Worm (Caenorhabditis elegans) whole organism, L1 larva: ENCODE measurements around the gene T26A8.3.
A peak's percentile ranks its signal among the peaks of the same experiment; 100 is the strongest.

Source experiments
- C16A3.4 ChIP-seq: fragments of 150-350 bp; optimal IDR thresholded peaks from 2 replicates; lab custom pipeline; 2014; ENCODE audit warnings: missing biosample characterization, missing genetic modification characterization
- F16B12.6 ChIP-seq: fragments of 150-350 bp; optimal IDR thresholded peaks from 2 replicates; lab custom pipeline; 2014; ENCODE audit warnings: missing biosample characterization, missing genetic modification characterization
- Y116A8C.19 ChIP-seq: sonication (generic microtip); optimal IDR thresholded peaks from 2 replicates; lab custom pipeline; 2016; ENCODE audit warnings: missing compliant biosample characterization, missing genetic modification characterization, borderline replicate concordance
- ama-1 ChIP-seq: fragments of 150-350 bp; optimal IDR thresholded peaks from 2 replicates; lab custom pipeline; 2014
- blmp-1 ChIP-seq: fragments of 150-350 bp; optimal IDR thresholded peaks from 2 replicates; lab custom pipeline; 2014; ENCODE audit warnings: missing biosample characterization, missing genetic modification characterization
- ceh-82 ChIP-seq, 3 experiments: fragments of 150-350 bp in 1 of 3; sonication (generic microtip) in 2 of 3; optimal IDR thresholded peaks; 2 replicates each; lab custom pipeline; 2014 to 2017; ENCODE audit warnings: missing biosample characterization in 3 of 3, missing genetic modification characterization in 3 of 3
- ceh-90 ChIP-seq: sonication (generic microtip); optimal IDR thresholded peaks from 2 replicates; lab custom pipeline; 2016; ENCODE audit warnings: missing genetic modification characterization, missing compliant biosample characterization
- ces-1 ChIP-seq: fragments of 150-350 bp; optimal IDR thresholded peaks from 2 replicates; lab custom pipeline; 2014; ENCODE audit warnings: missing biosample characterization, missing genetic modification reagents, missing genetic modification characterization
- dpl-1 ChIP-seq, 3 experiments: fragments of 150-350 bp in 2 of 3; sonication (generic microtip) in 1 of 3; optimal IDR thresholded peaks; 2 replicates each; lab custom pipeline; 2014 to 2017; ENCODE audit warnings: missing biosample characterization in 3 of 3, missing genetic modification characterization in 3 of 3, missing genetic modification reagents in 3 of 3
- dsc-1 ChIP-seq: sonication (generic microtip); optimal IDR thresholded peaks from 2 replicates; lab custom pipeline; 2016; ENCODE audit warnings: mild to moderate bottlenecking, missing genetic modification characterization, missing compliant biosample characterization
- efl-1 ChIP-seq, 4 experiments: fragments of 150-350 bp; optimal IDR thresholded peaks in 3 of 4; peaks in 1 of 4; 1 replicate in 1 of 4; 2 replicates in 3 of 4; lab custom pipeline; 2014; ENCODE audit warnings: missing biosample characterization in 2 of 4, missing genetic modification characterization in 2 of 4, missing genetic modification reagents in 2 of 4
- efl-3 ChIP-seq: fragments of 200-800 bp; sonication (Bioruptor generic); optimal IDR thresholded peaks from 2 replicates; lab custom pipeline; 2018; ENCODE audit warnings: mild to moderate bottlenecking, missing genetic modification characterization, missing compliant biosample characterization
- elt-3 ChIP-seq, 6 experiments: fragments of 150-350 bp in 1 of 6; sonication (generic microtip); optimal IDR thresholded peaks; 2 replicates each; lab custom pipeline; 2017 to 2018; ENCODE audit warnings: missing biosample characterization in 6 of 6, missing genetic modification characterization in 6 of 6, inconsistent platforms in 1 of 6
- ets-5 ChIP-seq: fragments of 200-800 bp; sonication (Bioruptor generic); IDR thresholded peaks from 2 replicates; pipeline ENCODE4 v1.3.6; 2022; ENCODE audit warnings: missing genetic modification characterization, missing compliant biosample characterization
- grh-1 ChIP-seq: fragments of 200-800 bp; sonication (Bioruptor generic); IDR thresholded peaks from 2 replicates; pipeline ENCODE4 v1.3.6; 2022; ENCODE audit warnings: missing genetic modification reagents, missing genetic modification characterization, missing compliant biosample characterization
- hpl-2 ChIP-seq: fragments of 150-350 bp; optimal IDR thresholded peaks from 2 replicates; lab custom pipeline; 2014; ENCODE audit warnings: missing biosample characterization, missing genetic modification reagents, missing genetic modification characterization
- irx-1 ChIP-seq: sonication (generic microtip); optimal IDR thresholded peaks from 2 replicates; lab custom pipeline; 2016; ENCODE audit warnings: missing genetic modification characterization, missing compliant biosample characterization
- isw-1 ChIP-seq: fragments of 200-800 bp; sonication (Bioruptor generic); IDR thresholded peaks from 2 replicates; pipeline ENCODE4 v1.3.6; 2022; ENCODE audit warnings: missing genetic modification characterization, missing compliant biosample characterization
- jun-1 ChIP-seq: fragments of 150-350 bp; optimal IDR thresholded peaks from 2 replicates; lab custom pipeline; 2014; ENCODE audit warnings: missing biosample characterization, missing genetic modification reagents, missing genetic modification characterization
- lin-14 ChIP-seq: fragments of 200-800 bp; sonication (Bioruptor generic); optimal IDR thresholded peaks from 2 replicates; lab custom pipeline; 2018; ENCODE audit warnings: mild to moderate bottlenecking, missing genetic modification characterization, moderate library complexity, missing compliant biosample characterization
- lin-39 ChIP-seq: fragments of 150-350 bp; optimal IDR thresholded peaks from 2 replicates; lab custom pipeline; 2014; ENCODE audit warnings: missing biosample characterization, missing genetic modification reagents, missing genetic modification characterization
- lsy-2 ChIP-seq, 2 experiments: fragments of 150-350 bp; optimal IDR thresholded peaks; 2 replicates each; lab custom pipeline; 2014; ENCODE audit warnings: missing biosample characterization in 2 of 2, missing genetic modification characterization in 2 of 2
- mab-9 ChIP-seq: fragments of 200-800 bp; sonication (Bioruptor generic); IDR thresholded peaks from 2 replicates; pipeline ENCODE4 v1.3.6; 2022; ENCODE audit warnings: missing genetic modification reagents, missing genetic modification characterization, missing compliant biosample characterization
- mdl-1 ChIP-seq, 2 experiments: fragments of 150-350 bp; optimal IDR thresholded peaks; 2 replicates each; lab custom pipeline; 2014 to 2017; ENCODE audit warnings: missing biosample characterization in 2 of 2, missing genetic modification characterization in 2 of 2, inconsistent platforms in 1 of 2
- mef-2 ChIP-seq: fragments of 150-350 bp; optimal IDR thresholded peaks from 2 replicates; lab custom pipeline; 2014; ENCODE audit warnings: missing biosample characterization, missing genetic modification characterization
- nhr-12 ChIP-seq: sonication (generic microtip); optimal IDR thresholded peaks from 2 replicates; lab custom pipeline; 2017; ENCODE audit warnings: missing biosample characterization, missing genetic modification characterization
- nhr-19 ChIP-seq: fragments of 200-800 bp; sonication (Bioruptor generic); conservative IDR thresholded peaks from 2 replicates; pipeline ENCODE4 v1.3.6; 2022; ENCODE audit warnings: missing genetic modification characterization, missing compliant biosample characterization
- nhr-20 ChIP-seq: sonication (generic microtip); optimal IDR thresholded peaks from 2 replicates; lab custom pipeline; 2016; ENCODE audit warnings: mild to moderate bottlenecking, missing genetic modification characterization, missing compliant biosample characterization
- nhr-28 ChIP-seq: fragments of 150-350 bp; optimal IDR thresholded peaks from 2 replicates; lab custom pipeline; 2014; ENCODE audit warnings: missing biosample characterization, missing genetic modification characterization
- nhr-47 ChIP-seq: sonication (generic microtip); optimal IDR thresholded peaks from 2 replicates; lab custom pipeline; 2016; ENCODE audit warnings: mild to moderate bottlenecking, missing genetic modification characterization, moderate library complexity, missing compliant biosample characterization
- nhr-71 ChIP-seq: sonication (generic microtip); optimal IDR thresholded peaks from 2 replicates; lab custom pipeline; 2016; ENCODE audit warnings: mild to moderate bottlenecking, missing genetic modification characterization, moderate library complexity, missing compliant biosample characterization
- nhr-85 ChIP-seq: sonication (generic microtip); peaks from one replicate; lab custom pipeline; 2016; ENCODE audit warnings: missing genetic modification characterization, inconsistent platforms, missing compliant biosample characterization
- pax-3 ChIP-seq: fragments of 200-800 bp; sonication (Bioruptor generic); optimal IDR thresholded peaks from 2 replicates; lab custom pipeline; 2018; ENCODE audit warnings: mild to moderate bottlenecking, missing genetic modification characterization, moderate library complexity, missing compliant biosample characterization
- pqm-1 ChIP-seq: sonication (generic microtip); optimal IDR thresholded peaks from 3 replicates; lab custom pipeline; 2017; ENCODE audit warnings: missing biosample characterization, missing genetic modification characterization
- rnt-1 ChIP-seq: sonication (generic microtip); optimal IDR thresholded peaks from 2 replicates; lab custom pipeline; 2016; ENCODE audit warnings: mild to moderate bottlenecking, missing genetic modification characterization, moderate library complexity, missing compliant biosample characterization
- snu-23 ChIP-seq: sonication (generic microtip); optimal IDR thresholded peaks from 2 replicates; lab custom pipeline; 2016; ENCODE audit warnings: missing genetic modification characterization, missing compliant biosample characterization
- sox-4 ChIP-seq: sonication (generic microtip); optimal IDR thresholded peaks from 2 replicates; lab custom pipeline; 2016; ENCODE audit warnings: missing genetic modification characterization, missing compliant biosample characterization
- sptf-1 ChIP-seq: fragments of 150-350 bp; optimal IDR thresholded peaks from 2 replicates; lab custom pipeline; 2014; ENCODE audit warnings: missing biosample characterization, missing genetic modification characterization
- swsn-7 ChIP-seq: sonication (generic microtip); optimal IDR thresholded peaks from 2 replicates; lab custom pipeline; 2016; ENCODE audit warnings: missing genetic modification characterization, missing compliant biosample characterization
- tbx-2 ChIP-seq: sonication (generic microtip); optimal IDR thresholded peaks from 2 replicates; lab custom pipeline; 2016; ENCODE audit warnings: missing genetic modification characterization, missing compliant biosample characterization
- tlp-1 ChIP-seq: fragments of 150-350 bp; optimal IDR thresholded peaks from 2 replicates; lab custom pipeline; 2014; ENCODE audit warnings: missing biosample characterization, missing genetic modification characterization
- unc-30 ChIP-seq: sonication (generic microtip); optimal IDR thresholded peaks from 2 replicates; lab custom pipeline; 2017; ENCODE audit warnings: missing biosample characterization, missing genetic modification characterization
- unc-62 ChIP-seq: fragments of 150-350 bp; optimal IDR thresholded peaks from 2 replicates; lab custom pipeline; 2014; ENCODE audit warnings: missing biosample characterization, missing genetic modification reagents, missing genetic modification characterization
- unc-86 ChIP-seq: sonication (generic microtip); optimal IDR thresholded peaks from 2 replicates; lab custom pipeline; 2016; ENCODE audit warnings: missing genetic modification characterization, missing compliant biosample characterization
- vab-15 ChIP-seq: sonication (generic microtip); optimal IDR thresholded peaks from 2 replicates; lab custom pipeline; 2017; ENCODE audit warnings: missing genotype, mild to moderate bottlenecking, missing genetic modification characterization, missing compliant biosample characterization
- xbp-1 ChIP-seq: sonication (generic microtip); optimal IDR thresholded peaks from 2 replicates; lab custom pipeline; 2016; ENCODE audit warnings: missing genetic modification characterization, missing compliant biosample characterization
- ztf-11 ChIP-seq, 2 experiments: sonication (generic microtip); optimal IDR thresholded peaks; 2 replicates each; lab custom pipeline; 2016 to 2017; ENCODE audit warnings: missing genetic modification characterization in 2 of 2, missing biosample characterization in 1 of 2, missing compliant biosample characterization in 1 of 2
- ztf-4 ChIP-seq: fragments of 150-350 bp; optimal IDR thresholded peaks from 2 replicates; lab custom pipeline; 2014; ENCODE audit warnings: missing biosample characterization, missing genetic modification characterization

Gene T26A8.3

ce11 chrIV:8426537-8426936 lies at the start of gene T26A8.3, which contains the start of gene tmem-231:
TSS of gene T26A8.3 (minus strand) at chrIV:8426637.
TSS of gene tmem-231 (plus strand) at chrIV:8426785.
- no peak for TF ChIP-seq nhr-12 (tag; lab: Kevin White, UChicago)
- TF ChIP-seq vab-15 (tag; lab: Kevin White, UChicago) = no peak
- TF ChIP-seq ztf-11 (tag; optimal IDR thresholded peaks at IDR 0.05; lab: Kevin White, UChicago) = no peak
- TF ChIP-seq irx-1 = no peak
- TF ChIP-seq sox-4 (tag; lab: Kevin White, UChicago) = no peak
- no peak for TF ChIP-seq C16A3.4

- TF ChIP-seq nhr-71 (peak; percentile 75), nhr-28 (tag; lab: Kevin White, UChicago) (no peak), jun-1 (tag; lab: Kevin White, UChicago) (no peak), grh-1 (no peak), snu-23 (GFP tag; lab: Kevin White, UChicago) (peak; percentile 36), pqm-1 (tag; lab: Kevin White, UChicago) (no peak), ets-5 (GFP tag; lab: Robert Waterston, UW) (no peak), dsc-1 (tag; lab: Kevin White, UChicago) (peak; percentile 12), lsy-2 (tag; optimal IDR thresholded peaks at IDR 0.05; lab: Kevin White, UChicago) (peak; percentile 20 to 34), lin-14 (GFP tag; lab: Kevin White, UChicago) (peak; percentile 78), efl-1 (optimal IDR thresholded peaks at IDR 0.05; lab: Kevin White, UChicago) (peak in 1 of 2 experiments; percentile 20), efl-1 (GFP tag; optimal IDR thresholded peaks at IDR 0.05 in 1 of 2; lab: Kevin White, UChicago) (peak in 1 of 2 experiments; percentile 86), lin-39 (tag; lab: Kevin White, UChicago) (peak; percentile 26), nhr-19 (GFP tag; lab: Robert Waterston, UW) (peak; percentile 60), ama-1 (no peak), nhr-20 (tag; lab: Kevin White, UChicago) (peak; percentile 50), swsn-7 (peak; percentile 15), rnt-1 (tag; lab: Kevin White, UChicago) (peak; percentile 84), ztf-4 (tag; lab: Kevin White, UChicago) (peak; percentile 61), mdl-1 (tag; optimal IDR thresholded peaks at IDR 0.05; lab: Kevin White, UChicago) (peak in 1 of 2 experiments; percentile 17)
Observed at ce11 chrIV:8476166-8476565, 49.7 kb upstream of the T26A8.3 start.

- TF ChIP-seq ceh-90 (tag; lab: Kevin White, UChicago) (no peak), vab-15 (tag; lab: Kevin White, UChicago) (no peak), pax-3 (no peak), isw-1 (GFP tag; lab: Robert Waterston, UW) (no peak), tlp-1 (tag; lab: Kevin White, UChicago) (no peak), nhr-12 (tag; lab: Kevin White, UChicago) (no peak), xbp-1 (tag; lab: Kevin White, UChicago) (no peak), lin-14 (GFP tag; lab: Kevin White, UChicago) (peak; percentile 39), Y116A8C.19 (tag; lab: Kevin White, UChicago) (no peak), swsn-7 (no peak), efl-1 (optimal IDR thresholded peaks at IDR 0.05; lab: Kevin White, UChicago) (no peak), efl-1 (GFP tag; optimal IDR thresholded peaks at IDR 0.05 in 1 of 2; lab: Kevin White, UChicago) (peak in 1 of 2 experiments; percentile 51), nhr-47 (no peak), nhr-71 (peak; percentile 15), ces-1 (GFP tag; lab: Kevin White, UChicago) (no peak), mab-9 (GFP tag; lab: Robert Waterston, UW) (no peak), elt-3 (tag; optimal IDR thresholded peaks at IDR 0.05; lab: Kevin White, UChicago) (peak in 2 of 6 experiments; percentile 15 to 33), blmp-1 (tag; lab: Kevin White, UChicago) (peak; percentile 62), tbx-2 (tag; lab: Kevin White, UChicago) (no peak), dpl-1 (GFP tag; optimal IDR thresholded peaks at IDR 0.05; lab: Kevin White, UChicago) (no peak), F16B12.6 (tag; lab: Kevin White, UChicago) (no peak), sptf-1 (tag; lab: Kevin White, UChicago) (no peak), ceh-82 (tag; optimal IDR thresholded peaks at IDR 0.05; lab: Kevin White, UChicago) (no peak), nhr-85 (tag; lab: Kevin White, UChicago) (no peak), sox-4 (tag; lab: Kevin White, UChicago) (no peak), rnt-1 (tag; lab: Kevin White, UChicago) (peak; percentile 9), efl-3 (GFP tag; lab: Kevin White, UChicago) (no peak), ztf-11 (tag; optimal IDR thresholded peaks at IDR 0.05; lab: Kevin White, UChicago) (no peak), unc-86 (tag; lab: Kevin White, UChicago) (no peak), hpl-2 (GFP tag; lab: Kevin White, UChicago) (no peak), unc-30 (tag; lab: Kevin White, UChicago) (no peak), mef-2 (no peak), unc-62 (no peak)
Observed at ce11 chrIV:8475030-8475679, 48.7 kb upstream of the T26A8.3 start.
